Worm (Caenorhabditis elegans): ENCODE measurements around the gene B0252.11.

The B0252.11 gene

ce11 chrII:6943299-6944051 is 25.9 kb upstream of the B0252.11 start (continued):
- TF ChIP-seq ets-5 (GFP tag; IDR thresholded peaks at IDR 0.05) (no peak), nhr-11 (tag; optimal IDR thresholded peaks at IDR 0.05) (no peak), elt-3 (tag; optimal IDR thresholded peaks at IDR 0.05) (no peak), rnt-1 (tag; optimal IDR thresholded peaks at IDR 0.05) (peak; percentile 23), unc-30 (tag; optimal IDR thresholded peaks at IDR 0.05) (no peak), nhr-77 (tag; optimal IDR thresholded peaks at IDR 0.05) (no peak), tbx-2 (tag; optimal IDR thresholded peaks at IDR 0.05) (peak; percentile 25), unc-98 (GFP tag; IDR thresholded peaks at IDR 0.05) (no peak), pax-3 (tag; optimal IDR thresholded peaks at IDR 0.05) (no peak), ceh-82 (tag; optimal IDR thresholded peaks at IDR 0.05) (peak in 2 of 3 experiments; percentile 11 to 56), tlp-1 (tag; optimal IDR thresholded peaks at IDR 0.05) (no peak), fos-1 (tag; optimal IDR thresholded peaks at IDR 0.05) (no peak), vab-15 (tag; optimal IDR thresholded peaks at IDR 0.05) (no peak), ama-1 (optimal IDR thresholded peaks at IDR 0.05) (no peak), nhr-28 (tag; optimal IDR thresholded peaks at IDR 0.05) (no peak), nhr-237 (tag; optimal IDR thresholded peaks at IDR 0.05) (no peak), blmp-1 (tag; optimal IDR thresholded peaks at IDR 0.05) (no peak), mef-2 (tag; optimal IDR thresholded peaks at IDR 0.05) (no peak), swsn-7 (tag; optimal IDR thresholded peaks at IDR 0.05) (peak; percentile 33), nhr-84 (tag; optimal IDR thresholded peaks at IDR 0.05) (no peak), nhr-76 (tag; optimal IDR thresholded peaks at IDR 0.05) (no peak), lin-13 (GFP tag; optimal IDR thresholded peaks at IDR 0.05) (no peak), nhr-19 (GFP tag; conservative IDR thresholded peaks at IDR 0.05) (no peak), fkh-4 (tag; optimal IDR thresholded peaks at IDR 0.05; ENCODE audit: borderline replicate concordance) (no peak), mab-9 (GFP tag; IDR thresholded peaks at IDR 0.05) (no peak), pag-3 (tag; optimal IDR thresholded peaks at IDR 0.05; ENCODE audit: borderline replicate concordance, insufficient read depth) (no peak)

- no peak for TF ChIP-seq efl-1 (optimal IDR thresholded peaks at IDR 0.05)
- no peak for TF ChIP-seq efl-1 (GFP tag; optimal IDR thresholded peaks at IDR 0.05 in 1 of 2)
- TF ChIP-seq nhr-12 (tag; optimal IDR thresholded peaks at IDR 0.05) = no peak
- TF ChIP-seq F16B12.6 (tag; optimal IDR thresholded peaks at IDR 0.05) = no peak
- TF ChIP-seq mef-2 (tag; optimal IDR thresholded peaks at IDR 0.05) = no peak
- no peak for TF ChIP-seq snpc-4 (tag; optimal IDR thresholded peaks at IDR 0.05)
- no peak for TF ChIP-seq blmp-1 (tag; optimal IDR thresholded peaks at IDR 0.05)
- peak; percentile 70 for TF ChIP-seq lin-14 (GFP tag; optimal IDR thresholded peaks at IDR 0.05)
- TF ChIP-seq nhr-47 (tag; optimal IDR thresholded peaks at IDR 0.05) = no peak
- TF ChIP-seq elt-2 (tag; optimal IDR thresholded peaks at IDR 0.05) = no peak
- peak; percentile 6 for TF ChIP-seq nhr-71 (tag; optimal IDR thresholded peaks at IDR 0.05)
- TF ChIP-seq ceh-90 (tag; optimal IDR thresholded peaks at IDR 0.05) = no peak
- TF ChIP-seq ceh-88 (GFP tag; IDR thresholded peaks at IDR 0.05) = no peak
- TF ChIP-seq skn-1 (tag; optimal IDR thresholded peaks at IDR 0.05) = no peak
- TF ChIP-seq aha-1 (tag; optimal IDR thresholded peaks at IDR 0.05) = no peak
- no peak for TF ChIP-seq mdl-1 (tag; optimal IDR thresholded peaks at IDR 0.05)
- peak; percentile 25 for TF ChIP-seq unc-86 (tag; optimal IDR thresholded peaks at IDR 0.05)
- no peak for TF ChIP-seq irx-1 (tag; optimal IDR thresholded peaks at IDR 0.05)
- TF ChIP-seq rnt-1 (tag; optimal IDR thresholded peaks at IDR 0.05) = no peak
- TF ChIP-seq lin-13 (GFP tag; optimal IDR thresholded peaks at IDR 0.05) = no peak
- no peak for TF ChIP-seq snu-23 (GFP tag; optimal IDR thresholded peaks at IDR 0.05)
- no peak for TF ChIP-seq unc-130 (tag; optimal IDR thresholded peaks at IDR 0.05)
- no peak for TF ChIP-seq xbp-1 (tag; optimal IDR thresholded peaks at IDR 0.05)
- TF ChIP-seq fkh-10 (GFP tag; optimal IDR thresholded peaks at IDR 0.05) = peak; percentile 7
- TF ChIP-seq fkh-8 (tag; optimal IDR thresholded peaks at IDR 0.05) = peak; percentile 17
- no peak for TF ChIP-seq unc-98 (GFP tag; IDR thresholded peaks at IDR 0.05)
Observed at ce11 chrII:6941520-6941919, 23.9 kb upstream of the B0252.11 start.

Data from whole organism, L1 larva.